Fruit fly (Drosophila melanogaster) whole organism, prepupa: ENCODE measurements around the gene Ppt2.

Source experiments
- Blimp-1 ChIP-seq: fragments of 200-800 bp; sonication (Bioruptor generic); optimal IDR thresholded peaks from 3 replicates; lab custom pipeline; 2017; ENCODE audit warnings: missing biosample characterization, missing genetic modification characterization, mild to moderate bottlenecking, moderate library complexity, missing genetic modification reagents
- CG10669 ChIP-seq: fragments of 200-800 bp; sonication (Bioruptor generic); optimal IDR thresholded peaks from 3 replicates; lab custom pipeline; 2018; ENCODE audit warnings: missing biosample characterization, mild to moderate bottlenecking, missing genetic modification characterization, moderate library complexity
- CG11294 ChIP-seq: fragments of 200-800 bp; sonication (Bioruptor generic); IDR thresholded peaks from 2 replicates; pipeline ENCODE4 v1.3.6; 2022; ENCODE audit warnings: missing biosample characterization, missing genetic modification characterization
- CG11902 ChIP-seq: fragments of 200-800 bp; sonication (Bioruptor generic); optimal IDR thresholded peaks from 3 replicates; lab custom pipeline; 2016; ENCODE audit warnings: missing biosample characterization, missing genetic modification characterization
- CG15336 ChIP-seq: fragments of 200-800 bp; sonication (Bioruptor generic); IDR thresholded peaks from 2 replicates; pipeline ENCODE4 v1.3.6; 2022; ENCODE audit warnings: missing biosample characterization, missing genetic modification characterization
- CG1621 ChIP-seq: fragments of 200-800 bp; sonication (Bioruptor generic); optimal IDR thresholded peaks from 3 replicates; lab custom pipeline; 2018; ENCODE audit warnings: missing biosample characterization, mild to moderate bottlenecking, missing genetic modification characterization
- CG16779 ChIP-seq: fragments of 200-800 bp; sonication (Bioruptor generic); optimal IDR thresholded peaks from 3 replicates; lab custom pipeline; 2017; ENCODE audit warnings: missing biosample characterization, mild to moderate bottlenecking, missing genetic modification characterization
- CG31627 ChIP-seq: fragments of 200-800 bp; sonication (Bioruptor generic); optimal IDR thresholded peaks from 3 replicates; lab custom pipeline; 2016; ENCODE audit warnings: missing biosample characterization, missing genetic modification characterization
- CG32006 ChIP-seq: fragments of 200-800 bp; sonication (Bioruptor generic); optimal IDR thresholded peaks from 3 replicates; lab custom pipeline; 2017; ENCODE audit warnings: missing biosample characterization, mild to moderate bottlenecking, missing genetic modification characterization
- CG34406 ChIP-seq: fragments of 200-800 bp; sonication (Bioruptor generic); optimal IDR thresholded peaks from 3 replicates; lab custom pipeline; 2016; ENCODE audit warnings: missing biosample characterization, missing genetic modification characterization
- CG4318 ChIP-seq: fragments of 200-800 bp; sonication (Bioruptor generic); optimal IDR thresholded peaks from 3 replicates; lab custom pipeline; 2017; ENCODE audit warnings: missing biosample characterization, mild to moderate bottlenecking, missing genetic modification characterization
- CG6163 ChIP-seq: fragments of 200-800 bp; sonication (Bioruptor generic); IDR thresholded peaks from 3 replicates; pipeline ENCODE4 v1.3.6; 2022; ENCODE audit warnings: missing biosample characterization, missing genetic modification characterization
- CG6276 ChIP-seq: fragments of 200-800 bp; sonication (Bioruptor generic); optimal IDR thresholded peaks from 2 replicates; lab custom pipeline; 2017; ENCODE audit warnings: missing biosample characterization, mild to moderate bottlenecking, missing genetic modification characterization
- CG6792 ChIP-seq: fragments of 200-800 bp; sonication (Bioruptor generic); optimal IDR thresholded peaks from 3 replicates; lab custom pipeline; 2016; ENCODE audit warnings: missing biosample characterization, missing genetic modification characterization
- CG6808 ChIP-seq: fragments of 200-800 bp; sonication (Bioruptor generic); optimal IDR thresholded peaks from 3 replicates; lab custom pipeline; 2017; ENCODE audit warnings: missing biosample characterization, missing genetic modification characterization, mild to moderate bottlenecking, moderate library complexity, missing genetic modification reagents
- CG6854 ChIP-seq: fragments of 200-800 bp; sonication (Bioruptor generic); optimal IDR thresholded peaks from 2 replicates; lab custom pipeline; 2017; ENCODE audit warnings: missing biosample characterization, mild to moderate bottlenecking, missing genetic modification characterization
- CG7368 ChIP-seq: fragments of 200-800 bp; sonication (Bioruptor generic); optimal IDR thresholded peaks from 3 replicates; lab custom pipeline; 2016; ENCODE audit warnings: missing biosample characterization, missing genetic modification characterization
- CG8119 ChIP-seq: fragments of 200-800 bp; sonication (Bioruptor generic); IDR thresholded peaks from 3 replicates; pipeline ENCODE4 v1.3.6; 2022; ENCODE audit warnings: missing biosample characterization, missing genetic modification characterization
- CG8319 ChIP-seq: fragments of 200-800 bp; sonication (Bioruptor generic); optimal IDR thresholded peaks from 3 replicates; lab custom pipeline; 2016; ENCODE audit warnings: missing biosample characterization, missing genetic modification characterization
- CG8632 ChIP-seq: fragments of 200-800 bp; sonication (Bioruptor generic); optimal IDR thresholded peaks from 3 replicates; lab custom pipeline; 2016; ENCODE audit warnings: missing biosample characterization, missing genetic modification characterization
- Eip75B ChIP-seq: fragments of 200-800 bp; sonication (Bioruptor generic); optimal IDR thresholded peaks from 3 replicates; lab custom pipeline; 2016; ENCODE audit warnings: missing biosample characterization, missing genetic modification characterization
- Eip93F ChIP-seq: fragments of 200-800 bp; sonication (Bioruptor generic); optimal IDR thresholded peaks from 2 replicates; lab custom pipeline; 2016; ENCODE audit warnings: missing biosample characterization, mild to moderate bottlenecking, missing genetic modification characterization
- Ets21C ChIP-seq: fragments of 200-800 bp; sonication (Bioruptor generic); optimal IDR thresholded peaks from 3 replicates; lab custom pipeline; 2016; ENCODE audit warnings: missing biosample characterization, missing genetic modification characterization
- Ets96B ChIP-seq: fragments of 200-800 bp; optimal IDR thresholded peaks from 2 replicates; lab custom pipeline; 2019; ENCODE audit warnings: missing biosample characterization, mild to moderate bottlenecking, missing genetic modification characterization, moderate library complexity
- Gug ChIP-seq: fragments of 200-800 bp; sonication (Bioruptor generic); IDR thresholded peaks from 2 replicates; pipeline ENCODE4 v1.3.6; 2022; ENCODE audit warnings: missing biosample characterization, missing genetic modification characterization
- Hr38 ChIP-seq: sonication (Bioruptor generic); optimal IDR thresholded peaks from 2 replicates; lab custom pipeline; 2016; ENCODE audit warnings: missing biosample characterization, missing genetic modification characterization
- Hr39 ChIP-seq: fragments of 200-800 bp; sonication (Bioruptor generic); optimal IDR thresholded peaks from 2 replicates; lab custom pipeline; 2016; ENCODE audit warnings: missing biosample characterization, missing genetic modification characterization
- Lpt ChIP-seq: fragments of 200-800 bp; sonication (Bioruptor generic); optimal IDR thresholded peaks from 3 replicates; lab custom pipeline; 2016; ENCODE audit warnings: missing biosample characterization, missing genetic modification characterization
- OdsH ChIP-seq: fragments of 200-800 bp; sonication (Bioruptor generic); optimal IDR thresholded peaks from 3 replicates; lab custom pipeline; 2016; ENCODE audit warnings: missing biosample characterization, missing genetic modification characterization
- Smox ChIP-seq: fragments of 200-800 bp; sonication (Bioruptor generic); optimal IDR thresholded peaks from 3 replicates; lab custom pipeline; 2016; ENCODE audit warnings: missing biosample characterization, missing genetic modification characterization
- Sox102F ChIP-seq: fragments of 200-800 bp; sonication (Bioruptor generic); optimal IDR thresholded peaks from 2 replicates; lab custom pipeline; 2016; ENCODE audit warnings: missing biosample characterization, mild to moderate bottlenecking, missing genetic modification characterization
- Sox14 ChIP-seq: fragments of 200-800 bp; sonication (Bioruptor generic); optimal IDR thresholded peaks from 3 replicates; lab custom pipeline; 2016; ENCODE audit warnings: missing biosample characterization, missing genetic modification characterization
- Sox15 ChIP-seq: fragments of 200-800 bp; sonication (Bioruptor generic); optimal IDR thresholded peaks from 3 replicates; lab custom pipeline; 2016; ENCODE audit warnings: missing biosample characterization, missing genetic modification characterization
- achi ChIP-seq: fragments of 200-800 bp; sonication (Bioruptor generic); optimal IDR thresholded peaks from 3 replicates; lab custom pipeline; 2016; ENCODE audit warnings: missing biosample characterization, missing genetic modification characterization
- acj6 ChIP-seq: fragments of 200-800 bp; sonication (Bioruptor generic); optimal IDR thresholded peaks from 3 replicates; lab custom pipeline; 2016; ENCODE audit warnings: missing biosample characterization, missing genetic modification characterization
- dsx ChIP-seq: fragments of 200-800 bp; optimal IDR thresholded peaks from 3 replicates; lab custom pipeline; 2019; ENCODE audit warnings: missing biosample characterization, mild to moderate bottlenecking, missing genetic modification characterization, moderate library complexity; ENCODE audit not compliant: poor library complexity, severe bottlenecking
- eg ChIP-seq: fragments of 200-800 bp; sonication (Bioruptor generic); IDR thresholded peaks from 3 replicates; pipeline ENCODE4 v1.3.6; 2022; ENCODE audit warnings: missing biosample characterization, missing genetic modification characterization
- esn ChIP-seq: fragments of 200-800 bp; sonication (Bioruptor generic); optimal IDR thresholded peaks from 2 replicates; lab custom pipeline; 2016; ENCODE audit warnings: missing biosample characterization, mild to moderate bottlenecking, missing genetic modification characterization, moderate library complexity
- fd59A ChIP-seq: fragments of 200-800 bp; sonication (Bioruptor generic); optimal IDR thresholded peaks from 2 replicates; lab custom pipeline; 2017; ENCODE audit warnings: missing biosample characterization, mild to moderate bottlenecking, missing genetic modification characterization, missing genetic modification reagents
- fkh ChIP-seq: fragments of 200-800 bp; sonication (Bioruptor generic); optimal IDR thresholded peaks from 3 replicates; lab custom pipeline; 2017; ENCODE audit warnings: missing biosample characterization, mild to moderate bottlenecking, missing genetic modification characterization, moderate library complexity
- lz ChIP-seq: fragments of 200-800 bp; sonication (Bioruptor generic); optimal IDR thresholded peaks from 3 replicates; lab custom pipeline; 2016; ENCODE audit warnings: missing biosample characterization, missing genetic modification characterization
- net ChIP-seq: fragments of 200-800 bp; sonication (Bioruptor generic); optimal IDR thresholded peaks from 3 replicates; lab custom pipeline; 2016; ENCODE audit warnings: missing biosample characterization, missing genetic modification characterization
- salr ChIP-seq, 2 experiments: fragments of 200-800 bp; sonication (Bioruptor generic); optimal IDR thresholded peaks; 3 replicates each; lab custom pipeline; 2016 to 2018; ENCODE audit warnings: missing biosample characterization in 2 of 2, missing genetic modification characterization in 2 of 2, mild to moderate bottlenecking in 1 of 2
- ss ChIP-seq, 2 experiments: fragments of 200-800 bp; sonication (Bioruptor generic); optimal IDR thresholded peaks; 2 replicates in 1 of 2; 3 replicates in 1 of 2; lab custom pipeline; 2017 to 2018; ENCODE audit warnings: mild to moderate bottlenecking in 2 of 2, missing biosample characterization in 2 of 2, missing genetic modification characterization in 2 of 2, moderate library complexity in 1 of 2
- svp ChIP-seq: fragments of 200-800 bp; sonication (Bioruptor generic); peaks from one replicate; lab custom pipeline; 2016; ENCODE audit warnings: missing biosample characterization, missing genetic modification characterization
- topi ChIP-seq: fragments of 200-800 bp; sonication (Bioruptor generic); optimal IDR thresholded peaks from 3 replicates; lab custom pipeline; 2016; ENCODE audit warnings: missing biosample characterization, missing genetic modification characterization
- vri ChIP-seq: fragments of 200-800 bp; sonication (Bioruptor generic); optimal IDR thresholded peaks from 3 replicates; lab custom pipeline; 2016; ENCODE audit warnings: missing biosample characterization, mild to moderate bottlenecking, missing genetic modification characterization

Gene Ppt2

dm6 chr2L:11306091-11306490, 26.0 kb downstream of the Ppt2 start (continued):
- peak; percentile 52; the same call in 1 of the 3 replicates for TF ChIP-seq CG6163 (GFP tag; lab: Robert Waterston, UW)
- no peak for TF ChIP-seq CG4318
- peak; percentile 33 for TF ChIP-seq CG6854 (GFP tag; lab: Kevin White, UChicago)
- TF ChIP-seq svp (GFP tag; lab: Kevin White, UChicago): peak; percentile 93
- no peak for TF ChIP-seq CG6276 (GFP tag; lab: Kevin White, UChicago)
- TF ChIP-seq Smox (GFP tag; lab: Kevin White, UChicago): peak; percentile 79
- peak; percentile 73 for TF ChIP-seq Sox102F (GFP tag; lab: Kevin White, UChicago)
- peak; percentile 23 for TF ChIP-seq CG1621 (tag; lab: Kevin White, UChicago)
- peak; percentile 40 for TF ChIP-seq achi (GFP tag; lab: Kevin White, UChicago)
- peak; percentile 60 for TF ChIP-seq Sox14
- no peak for TF ChIP-seq CG15336 (GFP tag; lab: Robert Waterston, UW)
- TF ChIP-seq fkh (GFP tag; lab: Kevin White, UChicago): no peak
- peak; percentile 70 for TF ChIP-seq CG6792 (GFP tag; lab: Kevin White, UChicago)
- TF ChIP-seq CG7368 (GFP tag; lab: Kevin White, UChicago): peak; percentile 24
- TF ChIP-seq CG8632 (GFP tag; lab: Kevin White, UChicago): peak; percentile 51
- no peak for TF ChIP-seq eg (GFP tag; lab: Robert Waterston, UW)
- peak; percentile 25 for TF ChIP-seq CG8319 (GFP tag; lab: Kevin White, UChicago)
- peak; percentile 43 for TF ChIP-seq Eip93F (GFP tag; lab: Kevin White, UChicago)
- TF ChIP-seq CG6808 (GFP tag; lab: Kevin White, UChicago): no peak
- TF ChIP-seq Blimp-1 (GFP tag; lab: Kevin White, UChicago): peak; percentile 43
- TF ChIP-seq CG10669 (GFP tag; lab: Kevin White, UChicago): no peak
- peak; percentile 74 for TF ChIP-seq CG11902 (GFP tag; lab: Kevin White, UChicago)
- no peak for TF ChIP-seq Ets96B (tag; lab: Kevin White, UChicago)
- TF ChIP-seq Ets21C: peak; percentile 64
- TF ChIP-seq esn (GFP tag; lab: Kevin White, UChicago): peak; percentile 80
- TF ChIP-seq CG8119: no peak
- no peak for TF ChIP-seq CG11294
- TF ChIP-seq ss (GFP tag; optimal IDR thresholded peaks at IDR 0.05; lab: Kevin White, UChicago): peak in 1 of 2 experiments; percentile 6
- peak; percentile 87 for TF ChIP-seq Hr39 (GFP tag; lab: Kevin White, UChicago)
- peak; percentile 76 for TF ChIP-seq lz (GFP tag; lab: Kevin White, UChicago)
- peak; percentile 12 for TF ChIP-seq fd59A (GFP tag; lab: Kevin White, UChicago)

- TF ChIP-seq lz (GFP tag; lab: Kevin White, UChicago) (no peak), Hr38 (GFP tag; lab: Kevin White, UChicago) (no peak), CG6792 (GFP tag; lab: Kevin White, UChicago) (peak; percentile 12), net (GFP tag; lab: Kevin White, UChicago) (peak; percentile 58), Blimp-1 (GFP tag; lab: Kevin White, UChicago) (no peak), CG1621 (tag; lab: Kevin White, UChicago) (no peak), Lpt (no peak), CG6163 (GFP tag; lab: Robert Waterston, UW) (peak; percentile 29; the same call in 1 of the 3 replicates), vri (no peak), Sox102F (GFP tag; lab: Kevin White, UChicago) (no peak), acj6 (peak; percentile 38), OdsH (GFP tag; lab: Kevin White, UChicago) (peak; percentile 45), CG32006 (GFP tag; lab: Kevin White, UChicago) (peak; percentile 71), Eip93F (GFP tag; lab: Kevin White, UChicago) (no peak), fkh (GFP tag; lab: Kevin White, UChicago) (no peak), CG11902 (GFP tag; lab: Kevin White, UChicago) (no peak), Hr39 (GFP tag; lab: Kevin White, UChicago) (no peak), salr (GFP tag; optimal IDR thresholded peaks at IDR 0.05; lab: Kevin White, UChicago) (peak in 1 of 2 experiments; percentile 47), Sox15 (GFP tag; lab: Kevin White, UChicago) (no peak), CG16779 (tag; lab: Kevin White, UChicago) (no peak), CG34406 (GFP tag; lab: Kevin White, UChicago) (peak; percentile 35), dsx (GFP tag; lab: Kevin White, UChicago) (no peak), CG31627 (GFP tag; lab: Kevin White, UChicago) (no peak), Ets21C (no peak), CG8119 (peak; percentile 54; the same call in 2 of the 3 replicates), Eip75B (GFP tag; lab: Kevin White, UChicago) (no peak), CG4318 (no peak), CG6276 (GFP tag; lab: Kevin White, UChicago) (no peak), Gug (no peak), CG11294 (no peak), CG6854 (GFP tag; lab: Kevin White, UChicago) (no peak), topi (GFP tag; lab: Kevin White, UChicago) (no peak), esn (GFP tag; lab: Kevin White, UChicago) (no peak)
Measured at dm6 chr2L:11307072-11307471, 27.0 kb downstream of the Ppt2 start.
